Worm (Caenorhabditis elegans) whole organism, L2 larva: ENCODE measurements around the gene Y62F5A.10.

ENCODE experiments used
- C34F6.9 ChIP-seq: fragments of 150-350 bp; optimal IDR thresholded peaks from 2 replicates; lab custom pipeline; 2014; ENCODE audit warnings: missing biosample characterization, missing genetic modification characterization
- F13H6.1 ChIP-seq: sonication (generic microtip); optimal IDR thresholded peaks from 2 replicates; lab custom pipeline; 2016; ENCODE audit warnings: missing genetic modification characterization, missing compliant biosample characterization
- R02D3.7 ChIP-seq: fragments of 150-350 bp; optimal IDR thresholded peaks from 2 replicates; lab custom pipeline; 2014; ENCODE audit warnings: missing biosample characterization, missing genetic modification characterization
- Y55F3AM.14 ChIP-seq: fragments of 200-800 bp; sonication (Bioruptor generic); optimal IDR thresholded peaks from 2 replicates; lab custom pipeline; 2018; ENCODE audit warnings: mild to moderate bottlenecking, missing genetic modification characterization, missing compliant biosample characterization
- alr-1 ChIP-seq: fragments of 150-350 bp; optimal IDR thresholded peaks from 2 replicates; lab custom pipeline; 2014; ENCODE audit warnings: missing biosample characterization, missing genetic modification characterization
- aly-2 ChIP-seq: fragments of 150-350 bp; optimal IDR thresholded peaks from 2 replicates; lab custom pipeline; 2014; ENCODE audit warnings: missing biosample characterization, missing genetic modification characterization
- ama-1 ChIP-seq: fragments of 150-350 bp; optimal IDR thresholded peaks from 2 replicates; lab custom pipeline; 2018; ENCODE audit warnings: inconsistent platforms
- blmp-1 ChIP-seq: sonication (generic microtip); optimal IDR thresholded peaks from 2 replicates; lab custom pipeline; 2017; ENCODE audit warnings: missing genetic modification characterization, mild to moderate bottlenecking, missing compliant biosample characterization, antibody characterized with exemption, moderate library complexity; ENCODE audit not compliant: insufficient read depth
- ceh-82 ChIP-seq: fragments of 150-350 bp; optimal IDR thresholded peaks from 2 replicates; lab custom pipeline; 2014; ENCODE audit warnings: missing biosample characterization, missing genetic modification characterization
- crh-2 ChIP-seq: sonication (generic microtip); optimal IDR thresholded peaks from 2 replicates; lab custom pipeline; 2017; ENCODE audit warnings: missing biosample characterization, missing genetic modification characterization
- dmd-4 ChIP-seq: sonication (generic microtip); optimal IDR thresholded peaks from 2 replicates; lab custom pipeline; 2017; ENCODE audit warnings: missing biosample characterization, missing genetic modification characterization
- elt-3 ChIP-seq: sonication (generic microtip); optimal IDR thresholded peaks from 2 replicates; lab custom pipeline; 2017; ENCODE audit warnings: missing biosample characterization, missing genetic modification characterization
- fos-1 ChIP-seq: fragments of 150-350 bp; optimal IDR thresholded peaks from 2 replicates; lab custom pipeline; 2014; ENCODE audit warnings: missing biosample characterization, missing genetic modification characterization
- gmeb-1 ChIP-seq: fragments of 150-350 bp; optimal IDR thresholded peaks from 2 replicates; lab custom pipeline; 2014; ENCODE audit warnings: missing biosample characterization, missing genetic modification characterization
- lin-11 ChIP-seq: fragments of 150-350 bp; sonication (generic microtip); optimal IDR thresholded peaks from 2 replicates; lab custom pipeline; 2014; ENCODE audit warnings: missing biosample characterization, missing genetic modification characterization, inconsistent platforms, mixed read lengths
- lin-13 ChIP-seq: fragments of 150-350 bp; optimal IDR thresholded peaks from 2 replicates; lab custom pipeline; 2014; ENCODE audit warnings: missing biosample characterization, missing genetic modification reagents, missing genetic modification characterization
- lin-39 ChIP-seq: fragments of 150-350 bp; optimal IDR thresholded peaks from 2 replicates; lab custom pipeline; 2014; ENCODE audit warnings: missing biosample characterization, missing genetic modification reagents, missing genetic modification characterization
- lsy-2 ChIP-seq, 2 experiments: fragments of 150-350 bp in 1 of 2; sonication (generic microtip) in 1 of 2; optimal IDR thresholded peaks; 2 replicates each; lab custom pipeline; 2014 to 2017; ENCODE audit warnings: missing biosample characterization in 2 of 2, missing genetic modification characterization in 2 of 2
- mab-5 ChIP-seq: fragments of 150-350 bp; optimal IDR thresholded peaks from 2 replicates; lab custom pipeline; 2014; ENCODE audit warnings: missing biosample characterization, missing genetic modification characterization
- mbf-1 ChIP-seq: sonication (generic microtip); optimal IDR thresholded peaks from 2 replicates; lab custom pipeline; 2017; ENCODE audit warnings: missing biosample characterization, missing genetic modification characterization
- mdl-1 ChIP-seq, 2 experiments: fragments of 150-350 bp in 1 of 2; sonication (generic microtip) in 1 of 2; optimal IDR thresholded peaks; 2 replicates each; lab custom pipeline; 2017; ENCODE audit warnings: missing biosample characterization in 2 of 2, missing genetic modification characterization in 2 of 2
- nhr-11 ChIP-seq: fragments of 150-350 bp; optimal IDR thresholded peaks from 2 replicates; lab custom pipeline; 2014; ENCODE audit warnings: missing biosample characterization, missing genetic modification characterization
- nhr-12 ChIP-seq: fragments of 150-350 bp; optimal IDR thresholded peaks from 2 replicates; lab custom pipeline; 2014; ENCODE audit warnings: missing biosample characterization, missing genetic modification characterization
- nhr-129 ChIP-seq: fragments of 150-350 bp; optimal IDR thresholded peaks from 2 replicates; lab custom pipeline; 2014; ENCODE audit warnings: missing biosample characterization, missing genetic modification characterization
- nhr-23 ChIP-seq: fragments of 150-350 bp; optimal IDR thresholded peaks from 2 replicates; lab custom pipeline; 2014; ENCODE audit warnings: missing biosample characterization, missing genetic modification reagents, missing genetic modification characterization
- nhr-25 ChIP-seq: fragments of 150-350 bp; sonication (generic microtip); optimal IDR thresholded peaks from 3 replicates; lab custom pipeline; 2014; ENCODE audit warnings: missing biosample characterization, missing genetic modification characterization
- nhr-6 ChIP-seq: fragments of 150-350 bp; optimal IDR thresholded peaks from 2 replicates; lab custom pipeline; 2014; ENCODE audit warnings: missing biosample characterization, missing genetic modification characterization
- nhr-77 ChIP-seq: fragments of 150-350 bp; optimal IDR thresholded peaks from 2 replicates; lab custom pipeline; 2014; ENCODE audit warnings: missing biosample characterization, missing genetic modification characterization
- sem-4 ChIP-seq: fragments of 150-350 bp; optimal IDR thresholded peaks from 2 replicates; lab custom pipeline; 2014; ENCODE audit warnings: missing biosample characterization, missing genetic modification reagents, missing genetic modification characterization
- skn-1 ChIP-seq: sonication (generic microtip); optimal IDR thresholded peaks from 2 replicates; lab custom pipeline; 2017; ENCODE audit warnings: missing biosample characterization, missing genetic modification characterization
- sma-3 ChIP-seq: sonication (generic microtip); optimal IDR thresholded peaks from 2 replicates; lab custom pipeline; 2016; ENCODE audit warnings: missing genetic modification reagents, missing genetic modification characterization, missing compliant biosample characterization
- sma-9 ChIP-seq, 2 experiments: fragments of 150-350 bp in 1 of 2; sonication (generic microtip) in 1 of 2; optimal IDR thresholded peaks; 2 replicates each; lab custom pipeline; 2014 to 2016; ENCODE audit warnings: missing genetic modification characterization in 2 of 2, mild to moderate bottlenecking in 1 of 2, missing biosample characterization in 1 of 2, missing compliant biosample characterization in 1 of 2, missing genetic modification reagents in 1 of 2, moderate library complexity in 1 of 2
- snpc-4 ChIP-seq: fragments of 150-350 bp; optimal IDR thresholded peaks from 2 replicates; lab custom pipeline; 2014; ENCODE audit warnings: missing biosample characterization, missing genetic modification characterization
- unc-39 ChIP-seq: fragments of 150-350 bp; optimal IDR thresholded peaks from 2 replicates; lab custom pipeline; 2014; ENCODE audit warnings: missing biosample characterization, missing genetic modification characterization
- unc-55 ChIP-seq: fragments of 150-350 bp; sonication (generic microtip); optimal IDR thresholded peaks from 3 replicates; lab custom pipeline; 2014; ENCODE audit warnings: missing biosample characterization, missing genetic modification reagents, missing genetic modification characterization
- unc-62 ChIP-seq: fragments of 150-350 bp; optimal IDR thresholded peaks from 2 replicates; lab custom pipeline; 2014; ENCODE audit warnings: missing biosample characterization, missing genetic modification reagents, missing genetic modification characterization
- zag-1 ChIP-seq: fragments of 150-350 bp; optimal IDR thresholded peaks from 2 replicates; lab custom pipeline; 2014; ENCODE audit warnings: missing biosample characterization, missing genetic modification characterization
- ztf-1 ChIP-seq: fragments of 200-800 bp; sonication (Bioruptor generic); conservative IDR thresholded peaks from 2 replicates; pipeline ENCODE4 v1.3.6; 2022; ENCODE audit warnings: missing genetic modification characterization, missing compliant biosample characterization
- ztf-11 ChIP-seq: sonication (generic microtip); optimal IDR thresholded peaks from 2 replicates; lab custom pipeline; 2017; ENCODE audit warnings: missing biosample characterization, missing genetic modification characterization
- ztf-4 ChIP-seq: fragments of 150-350 bp; optimal IDR thresholded peaks from 2 replicates; lab custom pipeline; 2014; ENCODE audit warnings: missing biosample characterization, missing genetic modification characterization

Y62F5A.10 gene

ce11 chrII:11492843-11493242, 28.6 kb upstream of the Y62F5A.10 start, which contains the start of gene hacl-1 (continued):
- TF ChIP-seq aly-2 (tag; lab: Kevin White, UChicago), result no peak
- no peak for TF ChIP-seq sem-4 (tag; lab: Kevin White, UChicago)
- no peak for TF ChIP-seq mdl-1 (tag; optimal IDR thresholded peaks at IDR 0.05; lab: Kevin White, UChicago)
- TF ChIP-seq sma-3 (GFP tag; lab: Kevin White, UChicago), result peak; percentile 63
- TF ChIP-seq elt-3 (tag; lab: Kevin White, UChicago), result no peak
- TF ChIP-seq nhr-11 (tag; lab: Kevin White, UChicago), result no peak
- no peak for TF ChIP-seq snpc-4 (tag; lab: Kevin White, UChicago)
- TF ChIP-seq mab-5 (tag; lab: Kevin White, UChicago), result no peak

ce11 chrII:11495307-11495706, 26.1 kb upstream of the Y62F5A.10 start, which contains the start of the genes ooc-3 and B0334.4:
Gene ooc-3, minus strand, starts transcription at chrII:11495321.
Gene B0334.4, plus strand, starts transcription at chrII:11495692.
- TF ChIP-seq sem-4 (tag; lab: Kevin White, UChicago) (no peak), nhr-6 (tag; lab: Kevin White, UChicago) (no peak), ztf-11 (no peak), unc-62 (GFP tag; lab: Kevin White, UChicago) (no peak), ztf-4 (no peak), elt-3 (tag; lab: Kevin White, UChicago) (no peak), dmd-4 (tag; lab: Kevin White, UChicago) (no peak), Y55F3AM.14 (GFP tag; lab: Kevin White, UChicago) (no peak), F13H6.1 (tag; lab: Kevin White, UChicago) (no peak), crh-2 (no peak), mdl-1 (tag; optimal IDR thresholded peaks at IDR 0.05; lab: Kevin White, UChicago) (no peak), ztf-1 (no peak), lin-39 (tag; lab: Kevin White, UChicago) (no peak), gmeb-1 (tag; lab: Kevin White, UChicago) (peak; percentile 16), nhr-77 (no peak), unc-55 (GFP tag; lab: Kevin White, UChicago) (no peak), sma-9 (GFP tag; optimal IDR thresholded peaks at IDR 0.05; lab: Kevin White, UChicago) (no peak), sma-9 (tag; optimal IDR thresholded peaks at IDR 0.05; lab: Kevin White, UChicago) (no peak), nhr-12 (no peak), mbf-1 (tag; lab: Kevin White, UChicago) (no peak), C34F6.9 (tag; lab: Kevin White, UChicago) (peak; percentile 66), ceh-82 (tag; lab: Kevin White, UChicago) (no peak), aly-2 (tag; lab: Kevin White, UChicago) (no peak), skn-1 (no peak), nhr-25 (tag; lab: Kevin White, UChicago) (no peak), lsy-2 (tag; optimal IDR thresholded peaks at IDR 0.05; lab: Kevin White, UChicago) (peak; percentile 46 to 95), lin-11 (tag; lab: Kevin White, UChicago) (no peak), nhr-129 (tag; lab: Kevin White, UChicago) (peak; percentile 42), R02D3.7 (tag; lab: Kevin White, UChicago) (no peak), ama-1 (lab: Kevin White, UChicago) (peak; percentile 9), unc-39 (no peak), alr-1 (tag; lab: Kevin White, UChicago) (no peak), nhr-23 (tag; lab: Kevin White, UChicago) (no peak), fos-1 (tag; lab: Kevin White, UChicago) (no peak)
- TF ChIP-seq, all 48 proteins: peak for 5

- TF ChIP-seq mdl-1 (tag; optimal IDR thresholded peaks at IDR 0.05; lab: Kevin White, UChicago) (no peak), sma-3 (GFP tag; lab: Kevin White, UChicago) (no peak), blmp-1 (tag; lab: Kevin White, UChicago) (no peak), nhr-23 (tag; lab: Kevin White, UChicago) (no peak), ztf-11 (no peak), lin-13 (GFP tag; lab: Kevin White, UChicago) (no peak), sem-4 (tag; lab: Kevin White, UChicago) (no peak), nhr-25 (tag; lab: Kevin White, UChicago) (no peak), ztf-4 (no peak), sma-9 (GFP tag; optimal IDR thresholded peaks at IDR 0.05; lab: Kevin White, UChicago) (no peak), sma-9 (tag; optimal IDR thresholded peaks at IDR 0.05; lab: Kevin White, UChicago) (no peak), nhr-77 (no peak), zag-1 (tag; lab: Kevin White, UChicago) (no peak), dmd-4 (tag; lab: Kevin White, UChicago) (no peak), nhr-11 (tag; lab: Kevin White, UChicago) (no peak), ztf-1 (no peak), nhr-129 (tag; lab: Kevin White, UChicago) (no peak)
- TF ChIP-seq, all 48 proteins: peak for 0
Measured at ce11 chrII:11495806-11496205, 25.6 kb upstream of the Y62F5A.10 start.
